Worm (Caenorhabditis elegans) whole organism, L4 larva: ENCODE data around the gene spc-2.

Experiments
- F10B5.3 ChIP-seq: sonication (generic microtip); optimal IDR thresholded peaks from 2 replicates; lab custom pipeline; 2016; ENCODE audit warnings: mild to moderate bottlenecking, missing genetic modification characterization, missing compliant biosample characterization
- F26F4.8 ChIP-seq: fragments of 200-800 bp; sonication (Bioruptor generic); conservative IDR thresholded peaks from 2 replicates; pipeline ENCODE4 v1.3.6; 2022; ENCODE audit warnings: missing genetic modification characterization, missing compliant biosample characterization
- R02D3.7 ChIP-seq: fragments of 150-350 bp; sonication (generic microtip); optimal IDR thresholded peaks from 3 replicates; lab custom pipeline; 2014; ENCODE audit warnings: missing biosample characterization, missing genetic modification characterization
- ZK546.5 ChIP-seq, 2 experiments: sonication (generic microtip); optimal IDR thresholded peaks; 2 replicates each; lab custom pipeline; 2017; ENCODE audit warnings: missing biosample characterization in 2 of 2, missing genetic modification characterization in 2 of 2
- aha-1 ChIP-seq: fragments of 150-350 bp; peaks from one replicate; lab custom pipeline; 2014; ENCODE audit warnings: missing biosample characterization, missing genetic modification characterization
- aly-2 ChIP-seq: sonication (generic microtip); optimal IDR thresholded peaks from 2 replicates; lab custom pipeline; 2018; ENCODE audit warnings: missing biosample characterization, missing genetic modification characterization
- ama-1 ChIP-seq: fragments of 150-350 bp; optimal IDR thresholded peaks from 2 replicates; lab custom pipeline; 2014; ENCODE audit warnings: inconsistent platforms, mixed read lengths
- ceh-44 ChIP-seq: fragments of 200-800 bp; sonication (Bioruptor generic); IDR thresholded peaks from 2 replicates; pipeline ENCODE4 v1.3.6; 2022; ENCODE audit warnings: missing genetic modification reagents, missing genetic modification characterization, missing compliant biosample characterization
- ceh-82 ChIP-seq: sonication (generic microtip); optimal IDR thresholded peaks from 2 replicates; lab custom pipeline; 2017; ENCODE audit warnings: missing biosample characterization, missing genetic modification characterization
- ces-1 ChIP-seq: fragments of 150-350 bp; sonication (generic microtip); optimal IDR thresholded peaks from 4 replicates; lab custom pipeline; 2014; ENCODE audit warnings: missing biosample characterization, missing genetic modification reagents, missing genetic modification characterization
- daf-12 ChIP-seq: fragments of 150-350 bp; optimal IDR thresholded peaks from 2 replicates; lab custom pipeline; 2014; ENCODE audit warnings: missing biosample characterization, missing genetic modification reagents, missing genetic modification characterization
- daf-16 ChIP-seq, 3 experiments: sonication (generic microtip); optimal IDR thresholded peaks; 2 replicates each; lab custom pipeline; 2016 to 2017; ENCODE audit warnings: missing genetic modification characterization in 3 of 3, missing genetic modification reagents in 3 of 3, mild to moderate bottlenecking in 2 of 3, missing compliant biosample characterization in 2 of 3, missing biosample characterization in 1 of 3, moderate library complexity in 1 of 3
- dmd-9 ChIP-seq: fragments of 200-800 bp; sonication (Bioruptor generic); IDR thresholded peaks from 2 replicates; pipeline ENCODE4 v1.3.6; 2022; ENCODE audit warnings: missing genetic modification reagents, missing genetic modification characterization, missing compliant biosample characterization
- duxl-1 ChIP-seq: sonication (generic microtip); optimal IDR thresholded peaks from 2 replicates; lab custom pipeline; 2016; ENCODE audit warnings: mild to moderate bottlenecking, missing genetic modification characterization, moderate library complexity, missing compliant biosample characterization; ENCODE audit not compliant: poor library complexity
- fkh-10 ChIP-seq: fragments of 150-350 bp; optimal IDR thresholded peaks from 2 replicates; lab custom pipeline; 2014; ENCODE audit warnings: missing biosample characterization, missing genetic modification reagents, missing genetic modification characterization
- gei-8 ChIP-seq: fragments of 200-800 bp; sonication (Bioruptor generic); optimal IDR thresholded peaks from 2 replicates; lab custom pipeline; 2018; ENCODE audit warnings: mild to moderate bottlenecking, missing genetic modification characterization, missing compliant biosample characterization
- lin-29 ChIP-seq: fragments of 200-800 bp; sonication (Bioruptor generic); IDR thresholded peaks from 2 replicates; pipeline ENCODE4 v1.3.6; 2022; ENCODE audit warnings: missing genetic modification reagents, missing genetic modification characterization, missing compliant biosample characterization
- lin-38 ChIP-seq: fragments of 200-800 bp; sonication (Bioruptor generic); IDR thresholded peaks from 2 replicates; pipeline ENCODE4 v1.3.6; 2022; ENCODE audit warnings: missing genetic modification reagents, missing genetic modification characterization, missing compliant biosample characterization
- madf-9 ChIP-seq: fragments of 200-800 bp; sonication (Bioruptor generic); conservative IDR thresholded peaks from 2 replicates; pipeline ENCODE4 v1.3.6; 2022; ENCODE audit warnings: missing genetic modification reagents, missing genetic modification characterization, missing compliant biosample characterization
- mdt-29 ChIP-seq: fragments of 200-800 bp; sonication (Bioruptor generic); IDR thresholded peaks from 2 replicates; pipeline ENCODE4 v1.3.6; 2022; ENCODE audit warnings: missing genetic modification reagents, missing genetic modification characterization, missing compliant biosample characterization
- mxl-2 ChIP-seq: fragments of 200-800 bp; sonication (Bioruptor generic); conservative IDR thresholded peaks from 2 replicates; pipeline ENCODE4 v1.3.6; 2022; ENCODE audit warnings: missing genetic modification reagents, missing genetic modification characterization, missing compliant biosample characterization
- mxl-3 ChIP-seq: fragments of 200-800 bp; sonication (Bioruptor generic); optimal IDR thresholded peaks from 2 replicates; lab custom pipeline; 2018; ENCODE audit warnings: mild to moderate bottlenecking, missing genetic modification characterization, missing compliant biosample characterization
- nhr-102 ChIP-seq: sonication (generic microtip); optimal IDR thresholded peaks from 2 replicates; lab custom pipeline; 2016; ENCODE audit warnings: mild to moderate bottlenecking, missing genetic modification characterization, moderate library complexity, missing compliant biosample characterization
- nhr-11 ChIP-seq: fragments of 150-350 bp; optimal IDR thresholded peaks from 2 replicates; lab custom pipeline; 2014; ENCODE audit warnings: missing biosample characterization, missing genetic modification characterization
- nhr-237 ChIP-seq: sonication (generic microtip); optimal IDR thresholded peaks from 2 replicates; lab custom pipeline; 2017; ENCODE audit warnings: missing biosample characterization, missing genetic modification characterization
- nhr-6 ChIP-seq: fragments of 150-350 bp; optimal IDR thresholded peaks from 2 replicates; lab custom pipeline; 2014; ENCODE audit warnings: missing biosample characterization, missing genetic modification characterization
- php-3 ChIP-seq: fragments of 200-800 bp; sonication (Bioruptor generic); IDR thresholded peaks from 2 replicates; pipeline ENCODE4 v1.3.6; 2022; ENCODE audit warnings: missing genetic modification reagents, missing genetic modification characterization, missing compliant biosample characterization
- pqm-1 ChIP-seq: sonication (generic microtip); optimal IDR thresholded peaks from 2 replicates; lab custom pipeline; 2017; ENCODE audit warnings: missing biosample characterization, missing genetic modification characterization
- spr-1 ChIP-seq: sonication (generic microtip); optimal IDR thresholded peaks from 2 replicates; lab custom pipeline; 2016; ENCODE audit warnings: mild to moderate bottlenecking, missing genetic modification characterization, missing compliant biosample characterization
- spr-3 ChIP-seq: fragments of 200-800 bp; sonication (Bioruptor generic); optimal IDR thresholded peaks from 2 replicates; lab custom pipeline; 2018; ENCODE audit warnings: mild to moderate bottlenecking, missing genetic modification characterization, missing compliant biosample characterization
- unc-62 ChIP-seq, 3 experiments: fragments of 150-350 bp in 1 of 3; sonication (generic microtip); optimal IDR thresholded peaks in 2 of 3; peaks in 1 of 3; 1 replicate in 1 of 3; 2 replicates in 2 of 3; lab custom pipeline; 2014 to 2017; ENCODE audit warnings: missing biosample characterization in 3 of 3, missing genetic modification characterization in 3 of 3, missing genetic modification reagents in 3 of 3, missing genotype in 1 of 3
- zfp-2 ChIP-seq: sonication (generic microtip); optimal IDR thresholded peaks from 2 replicates; lab custom pipeline; 2016; ENCODE audit warnings: mild to moderate bottlenecking, missing genetic modification characterization, missing compliant biosample characterization
- zip-11 ChIP-seq: fragments of 200-800 bp; sonication (Bioruptor generic); IDR thresholded peaks from 2 replicates; pipeline ENCODE4 v1.3.6; 2022; ENCODE audit warnings: missing genetic modification characterization, missing compliant biosample characterization

The spc-2 gene

DNA sequence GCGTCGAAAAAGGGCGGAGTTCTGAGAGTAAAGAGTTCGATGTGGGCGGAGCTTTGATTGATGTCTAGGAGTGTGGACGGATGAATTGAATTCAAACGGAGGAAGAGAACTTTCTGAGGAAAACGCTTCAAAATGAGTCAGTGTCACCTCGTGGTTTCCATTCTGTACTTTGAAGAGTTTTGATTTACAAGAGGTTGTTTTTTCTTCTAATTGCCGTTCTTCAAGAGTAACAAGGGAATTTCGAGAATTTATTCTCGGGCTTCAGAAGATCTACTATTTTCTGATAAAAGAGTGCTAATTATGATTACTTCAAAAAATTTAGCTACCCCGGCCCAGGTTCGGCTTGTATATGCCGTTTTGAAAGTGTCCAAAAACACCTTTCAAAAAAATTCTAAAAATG lies 5.4 kb upstream of the spc-2 start, which contains the start of gene C50C3.12:
TSS of gene C50C3.12 (plus strand) at position 301 of the 400 bp plus-strand sequence.
- no peak for TF ChIP-seq F26F4.8
- TF ChIP-seq fkh-10 (GFP tag; lab: Kevin White, UChicago) = peak; percentile 0
- TF ChIP-seq, all 104 proteins: peak for 1

DNA sequence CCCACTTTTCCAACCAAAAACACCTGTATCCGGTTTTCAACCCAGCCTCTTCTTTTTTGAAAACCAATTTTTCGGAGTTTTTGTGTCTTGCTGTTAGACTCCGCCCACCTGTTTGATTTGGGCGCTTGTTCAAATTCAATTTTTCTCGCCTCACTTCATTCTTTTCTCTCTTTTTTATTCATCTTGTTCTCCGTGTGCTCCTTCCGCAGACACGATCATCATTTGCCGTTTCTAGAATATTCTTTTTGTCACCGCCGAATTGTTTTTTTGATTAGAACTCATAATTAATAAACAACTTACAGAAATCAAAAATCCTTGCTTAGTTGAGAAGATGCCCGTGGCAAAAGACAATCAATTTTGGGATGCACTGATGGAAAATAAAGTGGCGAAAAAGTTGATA lies 2.8 kb upstream of the spc-2 start, which contains the start of gene C50C3.5:
TSS of gene C50C3.5 (plus strand) at position 301 of the 400 bp plus-strand sequence.
- TF ChIP-seq R02D3.7 (tag; lab: Kevin White, UChicago) (no peak), ces-1 (GFP tag; lab: Kevin White, UChicago) (peak; percentile 39), nhr-11 (tag; lab: Kevin White, UChicago) (no peak), spr-1 (tag; lab: Kevin White, UChicago) (no peak)

DNA sequence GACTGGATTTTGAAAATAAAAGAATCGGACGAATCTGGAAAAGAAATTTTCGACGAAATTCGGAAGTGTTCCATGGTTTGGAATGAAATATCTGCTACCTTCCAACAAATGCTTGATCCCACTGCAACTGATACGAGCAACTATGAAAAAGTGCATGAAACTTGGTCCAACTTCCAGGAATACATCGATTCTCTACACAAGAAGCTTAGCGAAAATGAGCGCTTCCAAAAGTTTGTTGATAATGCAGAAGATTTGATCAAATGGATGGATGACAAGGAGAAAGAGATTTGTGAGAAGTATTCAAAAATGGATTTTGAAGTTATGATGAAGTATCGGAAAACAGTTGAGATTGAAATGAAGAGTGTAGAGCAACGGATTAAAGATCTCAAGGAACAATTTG lies 892 bp downstream of the spc-2 start:
- TF ChIP-seq pqm-1 (tag; lab: Kevin White, UChicago) = no peak
- TF ChIP-seq aha-1 (tag; lab: Kevin White, UChicago) = peak; percentile 90
- TF ChIP-seq, all 104 proteins: peak for 1

DNA sequence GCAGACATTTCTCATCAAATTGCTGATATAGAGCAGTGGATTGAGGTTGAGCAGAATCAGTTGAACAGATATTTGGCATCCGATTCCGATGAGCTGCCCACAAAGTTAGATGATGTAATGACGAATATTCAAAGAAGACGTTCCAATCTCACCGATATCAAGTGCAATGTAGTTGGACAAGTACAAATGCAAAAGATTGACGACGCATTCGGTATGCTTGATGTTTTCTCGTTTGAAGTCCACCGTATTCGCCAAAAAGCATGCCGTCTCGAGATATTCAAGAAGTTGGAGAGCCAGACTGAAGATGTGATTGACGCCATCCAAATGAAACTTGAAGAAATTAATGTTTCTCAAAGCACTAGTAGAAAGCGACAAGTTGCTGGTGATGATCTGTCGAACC lies 3.4 kb downstream of the spc-2 start:
- TF ChIP-seq mxl-2 = no peak
- no peak for TF ChIP-seq mdt-29 (GFP tag; lab: Robert Waterston, UW)
- peak in 1 of 2 experiments; percentile 95 for TF ChIP-seq unc-62 (GFP tag; optimal IDR thresholded peaks at IDR 0.05 in 1 of 2; lab: Kevin White, UChicago)
- TF ChIP-seq unc-62 (tag; optimal IDR thresholded peaks at IDR 0.05; lab: Kevin White, UChicago) = no peak
- TF ChIP-seq ama-1 (lab: Kevin White, UChicago) = no peak

DNA sequence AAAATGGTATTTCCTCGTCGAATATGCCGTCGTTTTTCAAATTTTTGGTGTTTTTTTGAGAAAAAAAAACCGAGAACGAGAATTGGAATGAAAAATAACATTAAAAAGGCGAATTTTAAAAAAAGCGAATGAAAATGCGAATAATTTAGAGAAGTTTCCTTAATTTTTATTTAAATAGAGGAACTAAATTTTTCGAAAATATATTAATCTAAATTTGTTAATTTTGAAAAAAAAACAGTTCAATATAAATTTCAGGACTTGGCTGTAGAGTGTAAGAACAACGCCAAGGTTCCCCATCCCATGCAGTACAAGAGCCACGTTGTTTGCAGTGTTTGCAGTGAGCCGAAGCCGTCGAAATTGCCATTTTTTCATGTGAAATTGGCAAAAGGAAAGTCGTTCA lies 8.8 kb downstream of the spc-2 start, which contains the start of gene C50C3.19:
TSS of gene C50C3.19 (plus strand) at position 301 of the 400 bp plus-strand sequence.
- TF ChIP-seq lin-38 = no peak
- TF ChIP-seq zip-11 (GFP tag; lab: Robert Waterston, UW) = no peak
- no peak for TF ChIP-seq aly-2
- no peak for TF ChIP-seq zfp-2 (tag; lab: Kevin White, UChicago)
- TF ChIP-seq nhr-102 (tag; lab: Kevin White, UChicago) = no peak
- TF ChIP-seq, all 104 proteins: peak for 0

DNA sequence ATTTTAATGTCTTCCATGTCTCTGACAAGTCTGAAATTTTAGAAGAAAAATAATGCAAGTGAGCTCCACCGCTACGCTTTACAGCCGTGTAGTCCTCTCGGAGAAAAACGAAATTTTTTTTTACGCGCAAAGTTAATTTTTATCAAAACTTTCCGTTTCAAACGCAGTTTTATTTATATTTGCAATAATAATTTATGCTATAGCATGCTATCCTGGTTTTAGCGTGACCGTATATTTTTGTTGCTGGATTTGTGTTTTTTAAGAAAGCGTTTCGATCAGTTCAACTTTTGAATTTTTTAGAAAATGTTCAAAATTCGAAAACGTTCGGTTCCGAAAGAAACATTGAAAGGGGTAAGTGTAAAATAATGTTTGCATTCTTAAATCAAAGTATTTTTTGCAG lies 10.0 kb downstream of the spc-2 start, which contains the start of gene C50C3.1:
TSS of gene C50C3.1 (plus strand) at position 301 of the 400 bp plus-strand sequence.
- TF ChIP-seq lin-29 (GFP tag; lab: Robert Waterston, UW) (no peak), dmd-9 (GFP tag; lab: Robert Waterston, UW) (no peak), nhr-6 (tag; lab: Kevin White, UChicago) (no peak), mxl-3 (GFP tag; lab: Kevin White, UChicago) (no peak), ceh-44 (GFP tag; lab: Robert Waterston, UW) (no peak), gei-8 (GFP tag; lab: Kevin White, UChicago) (no peak), spr-3 (GFP tag; lab: Kevin White, UChicago) (no peak), daf-12 (tag; lab: Kevin White, UChicago) (no peak), daf-16 (GFP tag; optimal IDR thresholded peaks at IDR 0.05; lab: Kevin White, UChicago) (no peak), daf-16 (tag; optimal IDR thresholded peaks at IDR 0.05; lab: Kevin White, UChicago) (no peak), F10B5.3 (tag; lab: Kevin White, UChicago) (no peak), ZK546.5 (tag; optimal IDR thresholded peaks at IDR 0.05; lab: Kevin White, UChicago) (no peak), nhr-237 (tag; lab: Kevin White, UChicago) (no peak), php-3 (GFP tag; lab: Robert Waterston, UW) (no peak), duxl-1 (no peak), lin-38 (no peak), madf-9 (GFP tag; lab: Robert Waterston, UW) (no peak), ceh-82 (tag; lab: Kevin White, UChicago) (no peak), aha-1 (tag; lab: Kevin White, UChicago) (no peak), unc-62 (GFP tag; optimal IDR thresholded peaks at IDR 0.05 in 1 of 2; lab: Kevin White, UChicago) (no peak), unc-62 (tag; optimal IDR thresholded peaks at IDR 0.05; lab: Kevin White, UChicago) (no peak)
- TF ChIP-seq, all 104 proteins: peak for 0
